Worm (Caenorhabditis elegans): Measurements from ENCODE around the gene egl-10.

- no peak for TF ChIP-seq ama-1 (optimal IDR thresholded peaks at IDR 0.05)
- no peak for TF ChIP-seq aly-1 (tag; optimal IDR thresholded peaks at IDR 0.05)
- TF ChIP-seq flt-1 (GFP tag; IDR thresholded peaks at IDR 0.05): no peak
- no peak for TF ChIP-seq F13C5.2 (tag; optimal IDR thresholded peaks at IDR 0.05)
- no peak for TF ChIP-seq ceh-36 (tag; optimal IDR thresholded peaks at IDR 0.05)
- no peak for TF ChIP-seq hnd-1 (tag; optimal IDR thresholded peaks at IDR 0.05)
- TF ChIP-seq ets-7 (tag; optimal IDR thresholded peaks at IDR 0.05): no peak
- no peak for TF ChIP-seq tbx-37 (GFP tag; conservative IDR thresholded peaks at IDR 0.05)
- TF ChIP-seq pes-1 (GFP tag; IDR thresholded peaks at IDR 0.05): no peak
- no peak for TF ChIP-seq hmg-4 (GFP tag; optimal IDR thresholded peaks at IDR 0.05)
- TF ChIP-seq scrt-1 (GFP tag; IDR thresholded peaks at IDR 0.05): no peak
- TF ChIP-seq ceh-13 (GFP tag; optimal IDR thresholded peaks at IDR 0.05): no peak
- TF ChIP-seq tra-4 (tag; optimal IDR thresholded peaks at IDR 0.05): no peak
Measured at ce11 chrV:12462908-12463307, at the start of gene egl-10.

All from whole organism, early embryonic.